Worm (Caenorhabditis elegans) whole organism, late embryonic: Measurements from ENCODE around the gene cbn-1.

Source experiments
- C38D4.7 ChIP-seq: fragments of 200-800 bp; sonication (Bioruptor generic); optimal IDR thresholded peaks from 2 replicates; lab custom pipeline; 2018; ENCODE audit warnings: mild to moderate bottlenecking, missing genetic modification characterization, moderate library complexity, missing compliant biosample characterization
- dmd-4 ChIP-seq: sonication (generic microtip); optimal IDR thresholded peaks from 2 replicates; lab custom pipeline; 2016; ENCODE audit warnings: borderline replicate concordance, missing genetic modification characterization, missing compliant biosample characterization
- fax-1 ChIP-seq: sonication (generic microtip); optimal IDR thresholded peaks from 2 replicates; lab custom pipeline; 2016; ENCODE audit warnings: missing genotype, missing genetic modification characterization, missing compliant biosample characterization
- nfya-1 ChIP-seq: sonication (generic microtip); optimal IDR thresholded peaks from 2 replicates; lab custom pipeline; 2017; ENCODE audit warnings: missing genetic modification characterization, mild to moderate bottlenecking, missing compliant biosample characterization, antibody characterized with exemption, moderate library complexity
- sdc-2 ChIP-seq: sonication (generic microtip); optimal IDR thresholded peaks from 2 replicates; lab custom pipeline; 2016; ENCODE audit warnings: missing genotype, missing genetic modification characterization, missing compliant biosample characterization
- tbx-2 ChIP-seq: sonication (generic microtip); optimal IDR thresholded peaks from 2 replicates; lab custom pipeline; 2016; ENCODE audit warnings: missing genetic modification characterization, missing compliant biosample characterization
- tbx-7 ChIP-seq: sonication (generic microtip); optimal IDR thresholded peaks from 2 replicates; lab custom pipeline; 2016; ENCODE audit warnings: missing genotype, missing genetic modification characterization, missing compliant biosample characterization
- unc-55 ChIP-seq: sonication (generic microtip); optimal IDR thresholded peaks from 2 replicates; lab custom pipeline; 2017; ENCODE audit warnings: missing biosample characterization, missing genetic modification reagents, missing genetic modification characterization

The cbn-1 gene

DNA sequence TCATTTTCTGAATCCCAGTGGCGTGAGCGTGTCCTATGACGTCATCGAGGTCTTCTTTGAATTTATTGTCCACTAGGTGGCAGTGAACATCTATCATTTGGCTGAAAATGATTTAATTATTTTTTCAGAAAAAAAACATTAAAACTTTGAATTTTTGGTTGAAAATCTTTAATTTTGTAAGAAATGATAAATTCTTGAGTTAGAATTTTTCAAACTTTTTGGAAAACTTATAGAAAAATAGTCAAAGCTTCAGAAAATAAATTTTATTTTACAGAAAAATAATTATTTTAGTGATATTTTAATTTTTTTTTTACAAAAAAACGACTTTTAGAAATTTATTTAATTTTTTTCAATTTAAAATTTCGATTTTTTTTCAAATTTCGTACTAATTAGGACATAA is 53.7 kb downstream of the cbn-1 start, which contains the start of gene B0432.8:
Gene B0432.8 (minus strand): TSS at position 101 of the 400 bp plus-strand sequence.
- TF ChIP-seq dmd-4 = no peak
- no peak for TF ChIP-seq C38D4.7 (GFP tag; lab: Kevin White, UChicago)
- TF ChIP-seq nfya-1 = no peak
- no peak for TF ChIP-seq tbx-2 (tag; lab: Kevin White, UChicago)
- TF ChIP-seq unc-55 = no peak
- no peak for TF ChIP-seq sdc-2
- no peak for TF ChIP-seq fax-1 (tag; lab: Kevin White, UChicago)
- TF ChIP-seq tbx-7 (tag; lab: Kevin White, UChicago) = no peak
- TF ChIP-seq, all 69 proteins: peak for 0
